Fruit fly (Drosophila melanogaster) S2 (cell line): ENCODE results near the gene Nup98-96.

Source experiments
- CG8478 ChIP-seq: fragments of >200 bp; optimal IDR thresholded peaks from 2 replicates; lab custom pipeline; 2018
- CTCF ChIP-seq, 2 experiments: fragments of >200 bp; optimal IDR thresholded peaks; 2 replicates each; lab custom pipeline; 2018

- no peak for TF ChIP-seq CTCF (optimal IDR thresholded peaks at IDR 0.05; lab: Kevin White, UChicago)
- TF ChIP-seq CG8478 (lab: Kevin White, UChicago) = no peak
These were observed 40.5 kb downstream of the Nup98-96 start for dm6 chr3R:23740968-23741367.
